Worm (Caenorhabditis elegans): Measurements from ENCODE around the gene pitr-6.

ce11 chrII:12462244-12462643 is 17.1 kb downstream of the pitr-6 start, which contains the start of gene F15A4.2:
- no peak for TF ChIP-seq elt-1 (tag; optimal IDR thresholded peaks at IDR 0.05)
- no peak for TF ChIP-seq egl-27 (tag; optimal IDR thresholded peaks at IDR 0.05)
- TF ChIP-seq unc-62 (GFP tag; optimal IDR thresholded peaks at IDR 0.05) = no peak
- no peak for TF ChIP-seq gmeb-1 (tag; optimal IDR thresholded peaks at IDR 0.05)
- TF ChIP-seq blmp-1 (tag; optimal IDR thresholded peaks at IDR 0.05; ENCODE audit: insufficient read depth) = no peak
- no peak for TF ChIP-seq mdl-1 (tag; optimal IDR thresholded peaks at IDR 0.05)
- TF ChIP-seq dmd-4 (tag; optimal IDR thresholded peaks at IDR 0.05) = no peak
- no peak for TF ChIP-seq ZK546.5 (tag; optimal IDR thresholded peaks at IDR 0.05)
- TF ChIP-seq nhr-77 (tag; optimal IDR thresholded peaks at IDR 0.05) = no peak
- no peak for TF ChIP-seq nhr-11 (tag; optimal IDR thresholded peaks at IDR 0.05)
- TF ChIP-seq nhr-25 (tag; optimal IDR thresholded peaks at IDR 0.05) = no peak
- no peak for TF ChIP-seq elt-3 (tag; optimal IDR thresholded peaks at IDR 0.05)
- TF ChIP-seq ceh-82 (tag; optimal IDR thresholded peaks at IDR 0.05) = no peak
- TF ChIP-seq nhr-21 (tag; optimal IDR thresholded peaks at IDR 0.05) = no peak

Measured in whole organism, L2 larva.